Worm (Caenorhabditis elegans) whole organism, L4 larva: Measurements from ENCODE around the gene W02B12.1.

Source experiments
- F10B5.3 ChIP-seq: sonication (generic microtip); optimal IDR thresholded peaks from 2 replicates; lab custom pipeline; 2016; ENCODE audit warnings: mild to moderate bottlenecking, missing genetic modification characterization, missing compliant biosample characterization
- F44E2.7 ChIP-seq: fragments of 200-800 bp; sonication (Bioruptor generic); IDR thresholded peaks from 2 replicates; pipeline ENCODE4 v2.1.2; 2022; ENCODE audit warnings: missing genetic modification characterization, missing compliant biosample characterization
- R02D3.7 ChIP-seq: fragments of 150-350 bp; sonication (generic microtip); optimal IDR thresholded peaks from 3 replicates; lab custom pipeline; 2014; ENCODE audit warnings: missing biosample characterization, missing genetic modification characterization
- aly-2 ChIP-seq: sonication (generic microtip); optimal IDR thresholded peaks from 2 replicates; lab custom pipeline; 2018; ENCODE audit warnings: missing biosample characterization, missing genetic modification characterization
- attf-4 ChIP-seq: sonication (generic microtip); optimal IDR thresholded peaks from 3 replicates; lab custom pipeline; 2017; ENCODE audit warnings: missing biosample characterization, missing genetic modification characterization
- ceh-32 ChIP-seq: sonication (generic microtip); optimal IDR thresholded peaks from 2 replicates; lab custom pipeline; 2016; ENCODE audit warnings: mild to moderate bottlenecking, missing genetic modification characterization, missing compliant biosample characterization; ENCODE audit not compliant: poor library complexity
- ceh-44 ChIP-seq: fragments of 200-800 bp; sonication (Bioruptor generic); IDR thresholded peaks from 2 replicates; pipeline ENCODE4 v1.3.6; 2022; ENCODE audit warnings: missing genetic modification reagents, missing genetic modification characterization, missing compliant biosample characterization
- daf-16 ChIP-seq, 3 experiments: sonication (generic microtip); optimal IDR thresholded peaks; 2 replicates each; lab custom pipeline; 2016 to 2017; ENCODE audit warnings: missing genetic modification characterization in 3 of 3, missing genetic modification reagents in 3 of 3, mild to moderate bottlenecking in 2 of 3, missing compliant biosample characterization in 2 of 3, missing biosample characterization in 1 of 3, moderate library complexity in 1 of 3
- daf-19 ChIP-seq: fragments of 200-800 bp; sonication (Bioruptor generic); conservative IDR thresholded peaks from 2 replicates; pipeline ENCODE4 v1.3.6; 2022; ENCODE audit warnings: missing genetic modification characterization, missing compliant biosample characterization
- dpl-1 ChIP-seq: fragments of 150-350 bp; optimal IDR thresholded peaks from 2 replicates; lab custom pipeline; 2014; ENCODE audit warnings: missing biosample characterization, missing genetic modification reagents, missing genetic modification characterization
- egl-27 ChIP-seq: sonication (generic microtip); optimal IDR thresholded peaks from 3 replicates; lab custom pipeline; 2017; ENCODE audit warnings: missing biosample characterization, missing genetic modification reagents, missing genetic modification characterization
- fkh-10 ChIP-seq: fragments of 150-350 bp; optimal IDR thresholded peaks from 2 replicates; lab custom pipeline; 2014; ENCODE audit warnings: missing biosample characterization, missing genetic modification reagents, missing genetic modification characterization
- hif-1 ChIP-seq, 2 experiments: sonication (generic microtip); optimal IDR thresholded peaks; 2 replicates each; lab custom pipeline; 2016 to 2017; ENCODE audit warnings: missing compliant biosample characterization in 2 of 2, missing genetic modification characterization in 2 of 2, missing genetic modification reagents in 2 of 2, missing genotype in 2 of 2, mild to moderate bottlenecking in 1 of 2
- hlh-30 ChIP-seq: sonication (generic microtip); optimal IDR thresholded peaks from 2 replicates; lab custom pipeline; 2017; ENCODE audit warnings: antibody characterized with exemption, mild to moderate bottlenecking, missing genetic modification characterization, missing compliant biosample characterization; ENCODE audit not compliant: insufficient read depth
- lim-7 ChIP-seq: fragments of 200-800 bp; sonication (Bioruptor generic); IDR thresholded peaks from 2 replicates; pipeline ENCODE4 v1.3.6; 2022; ENCODE audit warnings: missing genetic modification characterization, missing compliant biosample characterization
- lin-13 ChIP-seq: fragments of 150-350 bp; optimal IDR thresholded peaks from 2 replicates; lab custom pipeline; 2014; ENCODE audit warnings: missing biosample characterization, missing genetic modification reagents, missing genetic modification characterization
- lin-29 ChIP-seq: fragments of 200-800 bp; sonication (Bioruptor generic); IDR thresholded peaks from 2 replicates; pipeline ENCODE4 v1.3.6; 2022; ENCODE audit warnings: missing genetic modification reagents, missing genetic modification characterization, missing compliant biosample characterization
- lsy-2 ChIP-seq, 2 experiments: fragments of 150-350 bp in 1 of 2; sonication (generic microtip) in 1 of 2; optimal IDR thresholded peaks; 2 replicates each; lab custom pipeline; 2014 to 2017; ENCODE audit warnings: missing biosample characterization in 2 of 2, missing genetic modification characterization in 2 of 2
- mdl-1 ChIP-seq, 2 experiments: fragments of 150-350 bp in 1 of 2; sonication (generic microtip) in 1 of 2; optimal IDR thresholded peaks; 2 replicates each; lab custom pipeline; 2014 to 2017; ENCODE audit warnings: missing biosample characterization in 2 of 2, missing genetic modification characterization in 2 of 2
- mdt-29 ChIP-seq: fragments of 200-800 bp; sonication (Bioruptor generic); IDR thresholded peaks from 2 replicates; pipeline ENCODE4 v1.3.6; 2022; ENCODE audit warnings: missing genetic modification reagents, missing genetic modification characterization, missing compliant biosample characterization
- mep-1 ChIP-seq: fragments of 150-350 bp; sonication (generic microtip); optimal IDR thresholded peaks from 3 replicates; lab custom pipeline; 2014; ENCODE audit warnings: missing biosample characterization, missing genetic modification characterization
- mes-2 ChIP-seq: sonication (generic microtip); optimal IDR thresholded peaks from 2 replicates; lab custom pipeline; 2016; ENCODE audit warnings: missing genotype, mild to moderate bottlenecking, missing genetic modification characterization, missing compliant biosample characterization; ENCODE audit not compliant: poor library complexity, severe bottlenecking
- nhr-10 ChIP-seq: fragments of 150-350 bp; optimal IDR thresholded peaks from 2 replicates; lab custom pipeline; 2014; ENCODE audit warnings: missing biosample characterization, missing genetic modification characterization
- nhr-102 ChIP-seq: sonication (generic microtip); optimal IDR thresholded peaks from 2 replicates; lab custom pipeline; 2016; ENCODE audit warnings: mild to moderate bottlenecking, missing genetic modification characterization, moderate library complexity, missing compliant biosample characterization
- nhr-42 ChIP-seq: fragments of 200-800 bp; sonication (Bioruptor generic); IDR thresholded peaks from 2 replicates; pipeline ENCODE4 v1.3.6; 2022; ENCODE audit warnings: missing genetic modification characterization, missing compliant biosample characterization
- nhr-48 ChIP-seq: sonication (generic microtip); optimal IDR thresholded peaks from 2 replicates; lab custom pipeline; 2016; ENCODE audit warnings: mild to moderate bottlenecking, missing genetic modification characterization, missing compliant biosample characterization
- nhr-76 ChIP-seq: fragments of 150-350 bp; optimal IDR thresholded peaks from 2 replicates; lab custom pipeline; 2014; ENCODE audit warnings: missing biosample characterization, missing genetic modification characterization
- nhr-77 ChIP-seq: fragments of 150-350 bp; optimal IDR thresholded peaks from 2 replicates; lab custom pipeline; 2014; ENCODE audit warnings: missing biosample characterization, missing genetic modification characterization
- pha-4 ChIP-seq, 2 experiments: fragments of 150-350 bp in 1 of 2; fragments of 200-800 bp in 1 of 2; sonication (Bioruptor generic) in 1 of 2; IDR thresholded peaks in 1 of 2; optimal IDR thresholded peaks in 1 of 2; 2 replicates each; pipeline versions ENCODE4 v1.3.6 to Lab custom; 2014 to 2022; ENCODE audit warnings: missing genetic modification characterization in 2 of 2, missing genetic modification reagents in 2 of 2, missing biosample characterization in 1 of 2, missing compliant biosample characterization in 1 of 2
- pqm-1 ChIP-seq: sonication (generic microtip); optimal IDR thresholded peaks from 2 replicates; lab custom pipeline; 2017; ENCODE audit warnings: missing biosample characterization, missing genetic modification characterization
- rbr-2 ChIP-seq: sonication (generic microtip); optimal IDR thresholded peaks from 2 replicates; lab custom pipeline; 2016; ENCODE audit warnings: missing genotype, missing genetic modification characterization, missing compliant biosample characterization
- sdz-12 ChIP-seq: fragments of 200-800 bp; sonication (Bioruptor generic); optimal IDR thresholded peaks from 2 replicates; lab custom pipeline; 2018; ENCODE audit warnings: mild to moderate bottlenecking, missing genetic modification characterization, missing compliant biosample characterization
- skn-1 ChIP-seq: fragments of 150-350 bp; optimal IDR thresholded peaks from 2 replicates; lab custom pipeline; 2014; ENCODE audit warnings: missing biosample characterization, missing genetic modification characterization
- snpc-1.2 ChIP-seq: fragments of 200-800 bp; sonication (Bioruptor generic); IDR thresholded peaks from 2 replicates; pipeline ENCODE4 v1.3.6; 2022; ENCODE audit warnings: missing genetic modification reagents, missing genetic modification characterization, missing compliant biosample characterization
- tra-1 ChIP-seq: fragments of 200-800 bp; sonication (Bioruptor generic); IDR thresholded peaks from 2 replicates; pipeline ENCODE4 v1.3.6; 2022; ENCODE audit warnings: missing genetic modification reagents, missing genetic modification characterization, missing compliant biosample characterization
- unc-62 ChIP-seq, 3 experiments: fragments of 150-350 bp in 1 of 3; sonication (generic microtip); optimal IDR thresholded peaks in 2 of 3; peaks in 1 of 3; 1 replicate in 1 of 3; 2 replicates in 2 of 3; lab custom pipeline; 2014 to 2017; ENCODE audit warnings: missing biosample characterization in 3 of 3, missing genetic modification characterization in 3 of 3, missing genetic modification reagents in 3 of 3, missing genotype in 1 of 3
- vab-7 ChIP-seq: fragments of 200-800 bp; sonication (Bioruptor generic); IDR thresholded peaks from 2 replicates; pipeline ENCODE4 v1.3.6; 2022; ENCODE audit warnings: missing genetic modification reagents, missing genetic modification characterization, missing compliant biosample characterization

Gene W02B12.1

ce11 chrII:11492843-11493242 lies 44.0 kb downstream of the W02B12.1 start, which contains the start of gene hacl-1 (continued):
- TF ChIP-seq ceh-44 (GFP tag; lab: Robert Waterston, UW) (no peak), rbr-2 (tag; lab: Kevin White, UChicago) (no peak), F10B5.3 (tag; lab: Kevin White, UChicago) (no peak), lim-7 (GFP tag; lab: Robert Waterston, UW) (no peak), vab-7 (GFP tag; lab: Robert Waterston, UW) (no peak), nhr-76 (tag; lab: Kevin White, UChicago) (no peak), skn-1 (tag; lab: Kevin White, UChicago) (no peak), fkh-10 (GFP tag; lab: Kevin White, UChicago) (no peak), pqm-1 (tag; lab: Kevin White, UChicago) (no peak), F44E2.7 (GFP tag; lab: Robert Waterston, UW) (no peak), snpc-1.2 (no peak), sdz-12 (GFP tag; lab: Kevin White, UChicago) (no peak), lin-13 (peak; percentile 15), pha-4 (GFP tag; IDR thresholded peaks at IDR 0.05; lab: Robert Waterston, UW) (no peak), pha-4 (tag; optimal IDR thresholded peaks at IDR 0.05; lab: Kevin White, UChicago) (no peak), R02D3.7 (tag; lab: Kevin White, UChicago) (no peak), unc-62 (GFP tag; optimal IDR thresholded peaks at IDR 0.05 in 1 of 2; lab: Kevin White, UChicago) (peak in 1 of 2 experiments; percentile 69), unc-62 (tag; optimal IDR thresholded peaks at IDR 0.05; lab: Kevin White, UChicago) (no peak), tra-1 (no peak), mep-1 (tag; lab: Kevin White, UChicago) (peak; percentile 41), daf-19 (GFP tag; lab: Robert Waterston, UW) (no peak), nhr-102 (tag; lab: Kevin White, UChicago) (peak; percentile 28), nhr-42 (GFP tag; lab: Robert Waterston, UW) (no peak), mdl-1 (tag; optimal IDR thresholded peaks at IDR 0.05; lab: Kevin White, UChicago) (no peak), ceh-32 (tag; lab: Kevin White, UChicago) (no peak), aly-2 (no peak), nhr-77 (tag; lab: Kevin White, UChicago) (peak; percentile 9), mes-2 (peak; percentile 34)

DNA sequence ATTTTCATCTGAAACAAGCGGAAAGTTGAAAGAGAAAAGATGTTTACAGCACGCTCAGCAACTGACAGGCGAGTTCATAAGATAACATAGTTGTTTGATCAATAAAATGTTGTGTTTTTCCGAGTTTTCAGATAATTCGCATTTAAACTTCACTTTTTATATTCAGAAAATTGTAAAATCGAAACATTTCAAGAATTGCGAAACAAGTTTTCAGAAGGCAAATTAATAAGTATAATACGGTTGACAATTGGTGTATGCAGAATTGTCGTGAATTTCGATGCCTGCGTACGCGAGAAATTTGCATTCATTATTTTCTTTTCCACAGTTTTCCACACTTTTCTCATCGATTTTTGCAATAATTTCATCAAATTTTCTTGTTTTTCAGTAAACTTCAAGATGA lies 46.5 kb downstream of the W02B12.1 start, which contains the start of the genes ooc-3 and B0334.4:
ooc-3 (minus strand) TSS at position 15 of the 400 bp plus-strand sequence.
B0334.4 (plus strand) TSS at position 386 of the 400 bp plus-strand sequence.
- no peak for TF ChIP-seq egl-27
- TF ChIP-seq F44E2.7 (GFP tag; lab: Robert Waterston, UW) = no peak
- TF ChIP-seq mes-2 = peak; percentile 26
- peak in 1 of 2 experiments; percentile 94 for TF ChIP-seq lsy-2 (tag; optimal IDR thresholded peaks at IDR 0.05; lab: Kevin White, UChicago)
- peak; percentile 7 for TF ChIP-seq hlh-30
- TF ChIP-seq sdz-12 (GFP tag; lab: Kevin White, UChicago) = no peak
- TF ChIP-seq dpl-1 (GFP tag; lab: Kevin White, UChicago) = peak; percentile 42
- TF ChIP-seq attf-4 (tag; lab: Kevin White, UChicago) = no peak
- TF ChIP-seq mdt-29 (GFP tag; lab: Robert Waterston, UW) = no peak
- TF ChIP-seq lin-29 (GFP tag; lab: Robert Waterston, UW) = no peak
- TF ChIP-seq daf-16 (GFP tag; optimal IDR thresholded peaks at IDR 0.05; lab: Kevin White, UChicago) = no peak
- TF ChIP-seq daf-16 (tag; optimal IDR thresholded peaks at IDR 0.05; lab: Kevin White, UChicago) = peak; percentile 64
- no peak for TF ChIP-seq nhr-10 (tag; lab: Kevin White, UChicago)

ce11 chrII:11495806-11496205 lies 47.0 kb downstream of the W02B12.1 start:
- TF ChIP-seq nhr-48 (tag; lab: Kevin White, UChicago) (no peak), hif-1 (tag; optimal IDR thresholded peaks at IDR 0.05; lab: Kevin White, UChicago) (no peak)
